Worm (Caenorhabditis elegans) whole organism, early embryonic: ENCODE measurements around the gene C05D11.8.

Source experiments
- F13C5.2 ChIP-seq: sonication (generic microtip); optimal IDR thresholded peaks from 2 replicates; lab custom pipeline; 2017; ENCODE audit warnings: mild to moderate bottlenecking, missing genetic modification characterization, inconsistent platforms, missing compliant biosample characterization
- ama-1 ChIP-seq: fragments of 150-350 bp; optimal IDR thresholded peaks from 2 replicates; lab custom pipeline; 2014
- ceh-13 ChIP-seq: fragments of 200-800 bp; sonication (Bioruptor generic); optimal IDR thresholded peaks from 2 replicates; lab custom pipeline; 2018; ENCODE audit warnings: mild to moderate bottlenecking, missing genetic modification characterization, missing compliant biosample characterization
- ceh-36 ChIP-seq: sonication (generic microtip); optimal IDR thresholded peaks from 2 replicates; lab custom pipeline; 2016; ENCODE audit warnings: missing genetic modification characterization, inconsistent platforms, missing compliant biosample characterization
- ets-7 ChIP-seq: sonication (generic microtip); optimal IDR thresholded peaks from 2 replicates; lab custom pipeline; 2016; ENCODE audit warnings: missing genotype, missing genetic modification characterization, missing compliant biosample characterization
- flt-1 ChIP-seq: fragments of 200-800 bp; sonication (Bioruptor generic); IDR thresholded peaks from 2 replicates; pipeline ENCODE4 v1.3.6; 2022; ENCODE audit warnings: missing genetic modification characterization, missing compliant biosample characterization
- hmbx-1 ChIP-seq: sonication (generic microtip); optimal IDR thresholded peaks from 2 replicates; lab custom pipeline; 2016; ENCODE audit warnings: mild to moderate bottlenecking, missing genetic modification characterization, missing compliant biosample characterization
- hmg-4 ChIP-seq: fragments of 200-800 bp; sonication (Bioruptor generic); optimal IDR thresholded peaks from 2 replicates; lab custom pipeline; 2018; ENCODE audit warnings: mild to moderate bottlenecking, missing genetic modification characterization, missing compliant biosample characterization
- hnd-1 ChIP-seq: sonication (generic microtip); optimal IDR thresholded peaks from 2 replicates; lab custom pipeline; 2016; ENCODE audit warnings: missing genetic modification characterization, missing compliant biosample characterization
- pes-1 ChIP-seq: fragments of 200-800 bp; sonication (Bioruptor generic); IDR thresholded peaks from 2 replicates; pipeline ENCODE4 v1.3.6; 2022; ENCODE audit warnings: missing genetic modification reagents, missing genetic modification characterization, missing compliant biosample characterization
- scrt-1 ChIP-seq: fragments of 200-800 bp; sonication (Bioruptor generic); IDR thresholded peaks from 2 replicates; pipeline ENCODE4 v1.3.6; 2022; ENCODE audit warnings: missing genetic modification characterization, missing compliant biosample characterization
- sea-1 ChIP-seq: fragments of 200-800 bp; sonication (Bioruptor generic); conservative IDR thresholded peaks from 2 replicates; pipeline ENCODE4 v1.3.6; 2022; ENCODE audit warnings: missing genetic modification characterization, missing compliant biosample characterization
- tbx-11 ChIP-seq: fragments of 200-800 bp; sonication (Bioruptor generic); IDR thresholded peaks from 2 replicates; pipeline ENCODE4 v1.3.6; 2022; ENCODE audit warnings: missing genetic modification characterization, missing compliant biosample characterization
- tra-4 ChIP-seq: sonication (generic microtip); optimal IDR thresholded peaks from 2 replicates; lab custom pipeline; 2017; ENCODE audit warnings: missing genetic modification characterization, missing compliant biosample characterization

- no peak for TF ChIP-seq ama-1 (lab: Kevin White, UChicago)
- no peak for TF ChIP-seq scrt-1
- TF ChIP-seq hmbx-1 (tag; lab: Kevin White, UChicago), result no peak
- no peak for TF ChIP-seq hmg-4 (GFP tag; lab: Kevin White, UChicago)
- no peak for TF ChIP-seq tra-4 (tag; lab: Kevin White, UChicago)
- no peak for TF ChIP-seq hnd-1 (tag; lab: Kevin White, UChicago)
- TF ChIP-seq F13C5.2, result no peak
- TF ChIP-seq sea-1 (GFP tag; lab: Robert Waterston, UW), result no peak
- TF ChIP-seq pes-1 (GFP tag; lab: Robert Waterston, UW), result no peak
- TF ChIP-seq flt-1, result no peak
- no peak for TF ChIP-seq ceh-13 (GFP tag; lab: Kevin White, UChicago)
- TF ChIP-seq ets-7 (tag; lab: Kevin White, UChicago), result no peak
- TF ChIP-seq ceh-36 (tag; lab: Kevin White, UChicago), result no peak
- no peak for TF ChIP-seq tbx-11 (GFP tag; lab: Robert Waterston, UW)
These were observed 25.6 kb upstream of the C05D11.8 start for ce11 chrIII:6452683-6453082.
